Fruit fly (Drosophila melanogaster) whole organism, embryonic: ENCODE results near the gene CG14507.

Source experiments
- Antp ChIP-seq: fragments of 200-800 bp; sonication (Bioruptor generic); optimal IDR thresholded peaks from 3 replicates; lab custom pipeline; 2016; ENCODE audit warnings: missing biosample characterization, missing genetic modification characterization
- Asciz ChIP-seq: fragments of 200-800 bp; sonication (Bioruptor generic); optimal IDR thresholded peaks from 2 replicates; lab custom pipeline; 2017; ENCODE audit warnings: missing biosample characterization, mild to moderate bottlenecking, missing genetic modification characterization, missing genetic modification reagents
- CG11085 ChIP-seq: fragments of 200-800 bp; sonication (Bioruptor generic); IDR thresholded peaks from 2 replicates; pipeline ENCODE4 v1.3.6; 2022; ENCODE audit warnings: missing biosample characterization, missing genetic modification characterization
- CG11560 ChIP-seq: fragments of 200-800 bp; sonication (Bioruptor generic); IDR thresholded peaks from 3 replicates; pipeline ENCODE4 v1.3.6; 2022; ENCODE audit warnings: missing biosample characterization, missing genetic modification characterization
- CG11695 ChIP-seq: fragments of 200-800 bp; sonication (Bioruptor generic); IDR thresholded peaks from 3 replicates; pipeline ENCODE4 v1.3.6; 2022; ENCODE audit warnings: missing biosample characterization, missing genetic modification characterization
- CG12236 ChIP-seq: fragments of 200-800 bp; sonication (Bioruptor generic); optimal IDR thresholded peaks from 2 replicates; lab custom pipeline; 2016; ENCODE audit warnings: missing biosample characterization, missing genetic modification characterization
- CG12299 ChIP-seq: fragments of 200-800 bp; sonication (Bioruptor generic); optimal IDR thresholded peaks from 2 replicates; lab custom pipeline; 2018; ENCODE audit warnings: missing biosample characterization, mild to moderate bottlenecking, missing genetic modification characterization
- CG12659 ChIP-seq: fragments of 200-800 bp; sonication (Bioruptor generic); optimal IDR thresholded peaks from 3 replicates; lab custom pipeline; 2017; ENCODE audit warnings: mild to moderate bottlenecking, missing biosample characterization, missing genetic modification reagents, missing genetic modification characterization
- CG13894 ChIP-seq: fragments of 200-800 bp; sonication (Bioruptor generic); optimal IDR thresholded peaks from 3 replicates; lab custom pipeline; 2018; ENCODE audit warnings: missing biosample characterization, mild to moderate bottlenecking, missing genetic modification characterization, moderate library complexity
- CG15011 ChIP-seq: fragments of 200-800 bp; sonication (Bioruptor generic); optimal IDR thresholded peaks from 3 replicates; lab custom pipeline; 2018; ENCODE audit warnings: missing biosample characterization, mild to moderate bottlenecking, missing genetic modification characterization
- CG16779 ChIP-seq: fragments of 200-800 bp; sonication (Bioruptor generic); IDR thresholded peaks from 2 replicates; pipeline ENCODE4 v1.3.6; 2022; ENCODE audit warnings: missing biosample characterization, missing genetic modification characterization
- CG1832 ChIP-seq: fragments of 200-800 bp; sonication (Bioruptor generic); optimal IDR thresholded peaks from 2 replicates; lab custom pipeline; 2017; ENCODE audit warnings: missing biosample characterization, mild to moderate bottlenecking, missing genetic modification characterization, inconsistent platforms
- CG18476 ChIP-seq: fragments of 200-800 bp; sonication (Bioruptor generic); optimal IDR thresholded peaks from 2 replicates; lab custom pipeline; 2016; ENCODE audit warnings: missing biosample characterization, mild to moderate bottlenecking, missing genetic modification characterization
- CG18764 ChIP-seq: fragments of 200-800 bp; sonication (Bioruptor generic); optimal IDR thresholded peaks from 3 replicates; lab custom pipeline; 2016; ENCODE audit warnings: missing biosample characterization, missing genetic modification characterization
- CG30020 ChIP-seq: fragments of 200-800 bp; optimal IDR thresholded peaks from 2 replicates; lab custom pipeline; 2019; ENCODE audit warnings: missing biosample characterization, mild to moderate bottlenecking, missing genetic modification characterization, moderate library complexity
- CG32532 ChIP-seq: fragments of 200-800 bp; sonication (Bioruptor generic); IDR thresholded peaks from 2 replicates; pipeline ENCODE4 v1.3.6; 2022; ENCODE audit warnings: missing biosample characterization, missing genetic modification characterization
- CG6683 ChIP-seq: fragments of 200-800 bp; sonication (Bioruptor generic); optimal IDR thresholded peaks from 2 replicates; lab custom pipeline; 2017; ENCODE audit warnings: missing biosample characterization, mild to moderate bottlenecking, missing genetic modification characterization, missing genetic modification reagents
- CG6791 ChIP-seq: fragments of 200-800 bp; sonication (Bioruptor generic); IDR thresholded peaks from 3 replicates; pipeline ENCODE4 v1.3.6; 2022; ENCODE audit warnings: missing biosample characterization, missing genetic modification characterization; ENCODE audit not compliant: partially characterized antibody
- CG7271 ChIP-seq: fragments of 200-800 bp; sonication (Bioruptor generic); optimal IDR thresholded peaks from 2 replicates; lab custom pipeline; 2018; ENCODE audit warnings: missing biosample characterization, mild to moderate bottlenecking, missing genetic modification characterization, moderate library complexity
- CG7839 ChIP-seq: fragments of 200-800 bp; sonication (Bioruptor generic); optimal IDR thresholded peaks from 3 replicates; lab custom pipeline; 2018; ENCODE audit warnings: missing biosample characterization, mild to moderate bottlenecking, missing genetic modification characterization, moderate library complexity
- CG7928 ChIP-seq: fragments of 200-800 bp; sonication (Bioruptor generic); optimal IDR thresholded peaks from 2 replicates; lab custom pipeline; 2017; ENCODE audit warnings: missing biosample characterization, mild to moderate bottlenecking, missing genetic modification characterization
- CG9437 ChIP-seq: fragments of 200-800 bp; sonication (Bioruptor generic); optimal IDR thresholded peaks from 2 replicates; lab custom pipeline; 2018; ENCODE audit warnings: missing biosample characterization, mild to moderate bottlenecking, missing genetic modification characterization
- CG9876 ChIP-seq: fragments of 200-800 bp; sonication (Bioruptor generic); optimal IDR thresholded peaks from 2 replicates; lab custom pipeline; 2016; ENCODE audit warnings: missing biosample characterization, missing genetic modification characterization
- Dek ChIP-seq: fragments of 200-800 bp; sonication (Bioruptor generic); optimal IDR thresholded peaks from 3 replicates; lab custom pipeline; 2019; ENCODE audit warnings: missing biosample characterization, mild to moderate bottlenecking, missing genetic modification characterization, moderate library complexity
- Dll ChIP-seq: fragments of 200-800 bp; sonication (Bioruptor generic); IDR thresholded peaks from 4 replicates; pipeline ENCODE4 v1.3.6; 2022; ENCODE audit warnings: missing biosample characterization, missing genetic modification characterization; ENCODE audit not compliant: partially characterized antibody
- Drgx ChIP-seq: fragments of 200-800 bp; sonication (Bioruptor generic); IDR thresholded peaks from 2 replicates; pipeline ENCODE4 v1.3.6; 2022; ENCODE audit warnings: missing biosample characterization, missing genetic modification characterization
- Ets65A ChIP-seq: fragments of 200-800 bp; sonication (Bioruptor generic); peaks from one replicate; lab custom pipeline; 2016; ENCODE audit warnings: missing biosample characterization, missing genetic modification characterization
- Fer3 ChIP-seq: fragments of 200-800 bp; sonication (Bioruptor generic); optimal IDR thresholded peaks from 2 replicates; lab custom pipeline; 2018; ENCODE audit warnings: missing biosample characterization, mild to moderate bottlenecking, missing genetic modification characterization, moderate library complexity
- Hey ChIP-seq: fragments of 200-800 bp; sonication (Bioruptor generic); optimal IDR thresholded peaks from 3 replicates; lab custom pipeline; 2018; ENCODE audit warnings: missing biosample characterization, mild to moderate bottlenecking, missing genetic modification characterization
- Hmx ChIP-seq: fragments of 200-800 bp; sonication (Bioruptor generic); optimal IDR thresholded peaks from 2 replicates; lab custom pipeline; 2016; ENCODE audit warnings: missing biosample characterization, missing genetic modification characterization
- Hr3 ChIP-seq: fragments of 200-800 bp; sonication (Bioruptor generic); optimal IDR thresholded peaks from 3 replicates; lab custom pipeline; 2016; ENCODE audit warnings: missing biosample characterization, missing genetic modification characterization
- MBD-R2 ChIP-seq: fragments of 200-800 bp; sonication (Bioruptor generic); IDR thresholded peaks from 2 replicates; pipeline ENCODE4 v1.3.6; 2022; ENCODE audit warnings: missing biosample characterization, missing genetic modification characterization
- Pdp1 ChIP-seq, 2 experiments: fragments of 200-800 bp; sonication (Bioruptor generic); optimal IDR thresholded peaks; 3 replicates each; lab custom pipeline; 2016; ENCODE audit warnings: missing biosample characterization in 2 of 2, missing genetic modification characterization in 2 of 2, mild to moderate bottlenecking in 1 of 2, moderate library complexity in 1 of 2
- Side ChIP-seq: fragments of 200-800 bp; sonication (Bioruptor generic); optimal IDR thresholded peaks from 2 replicates; lab custom pipeline; 2016; ENCODE audit warnings: missing biosample characterization, missing genetic modification characterization
- Sin3A ChIP-seq: fragments of >200 bp; optimal IDR thresholded peaks from 2 replicates; lab custom pipeline; 2018
- ap ChIP-seq: fragments of 200-800 bp; sonication (Bioruptor generic); IDR thresholded peaks from 2 replicates; pipeline ENCODE4 v1.3.6; 2022; ENCODE audit warnings: missing biosample characterization, missing genetic modification characterization
- ase ChIP-seq: fragments of 200-800 bp; sonication (Bioruptor generic); IDR thresholded peaks from 3 replicates; pipeline ENCODE4 v1.3.6; 2022; ENCODE audit warnings: missing biosample characterization, missing genetic modification characterization
- ash1 ChIP-seq: fragments of 200-800 bp; sonication (Bioruptor generic); optimal IDR thresholded peaks from 2 replicates; lab custom pipeline; 2018; ENCODE audit warnings: missing biosample characterization, mild to moderate bottlenecking, missing genetic modification characterization
- caup ChIP-seq: fragments of 200-800 bp; sonication (Bioruptor generic); optimal IDR thresholded peaks from 3 replicates; lab custom pipeline; 2017; ENCODE audit warnings: missing biosample characterization, mild to moderate bottlenecking, missing genetic modification characterization, moderate library complexity; ENCODE audit not compliant: severe bottlenecking
- dysf ChIP-seq: fragments of 200-800 bp; sonication (Bioruptor generic); IDR thresholded peaks from 3 replicates; pipeline ENCODE4 v1.3.6; 2022; ENCODE audit warnings: missing biosample characterization, missing genetic modification characterization
- fd96Cb ChIP-seq: fragments of 200-800 bp; sonication (Bioruptor generic); optimal IDR thresholded peaks from 2 replicates; lab custom pipeline; 2018; ENCODE audit warnings: missing biosample characterization, mild to moderate bottlenecking, missing genetic modification characterization, moderate library complexity
- gce ChIP-seq: fragments of 200-800 bp; sonication (Bioruptor generic); IDR thresholded peaks from 3 replicates; pipeline ENCODE4 v1.3.6; 2022; ENCODE audit warnings: missing biosample characterization, missing genetic modification characterization
- gsb-n ChIP-seq: fragments of 200-800 bp; sonication (Bioruptor generic); optimal IDR thresholded peaks from 3 replicates; lab custom pipeline; 2018; ENCODE audit warnings: missing biosample characterization, mild to moderate bottlenecking, missing genetic modification characterization
- ind ChIP-seq: fragments of 200-800 bp; sonication (Bioruptor generic); optimal IDR thresholded peaks from 3 replicates; lab custom pipeline; 2016; ENCODE audit warnings: missing biosample characterization, missing genetic modification characterization
- jing ChIP-seq: fragments of 200-800 bp; sonication (Bioruptor generic); optimal IDR thresholded peaks from 2 replicates; lab custom pipeline; 2018; ENCODE audit warnings: missing biosample characterization, mild to moderate bottlenecking, missing genetic modification characterization
- lilli ChIP-seq: fragments of 200-800 bp; sonication (Bioruptor generic); optimal IDR thresholded peaks from 3 replicates; lab custom pipeline; 2016; ENCODE audit warnings: missing biosample characterization, missing genetic modification characterization
- p53 ChIP-seq: fragments of 200-800 bp; sonication (Bioruptor generic); optimal IDR thresholded peaks from 2 replicates; lab custom pipeline; 2016; ENCODE audit warnings: missing biosample characterization, missing genetic modification characterization
- scrt ChIP-seq: fragments of 200-800 bp; sonication (Bioruptor generic); optimal IDR thresholded peaks from 2 replicates; lab custom pipeline; 2018; ENCODE audit warnings: missing biosample characterization, mild to moderate bottlenecking, missing genetic modification characterization, moderate library complexity
- sens ChIP-seq: fragments of 200-800 bp; sonication (Bioruptor generic); peaks from one replicate; lab custom pipeline; 2016; ENCODE audit warnings: missing biosample characterization, missing genetic modification characterization
- shn ChIP-seq: fragments of 200-800 bp; sonication (Bioruptor generic); optimal IDR thresholded peaks from 3 replicates; lab custom pipeline; 2016; ENCODE audit warnings: missing biosample characterization, missing genetic modification characterization
- sisA ChIP-seq: fragments of 200-800 bp; sonication (Bioruptor generic); IDR thresholded peaks from 2 replicates; pipeline ENCODE4 v1.3.6; 2022; ENCODE audit warnings: missing biosample characterization, missing genetic modification characterization
- tna ChIP-seq: fragments of 200-800 bp; sonication (Bioruptor generic); IDR thresholded peaks from 2 replicates; pipeline ENCODE4 v1.3.6; 2022; ENCODE audit warnings: missing biosample characterization, missing genetic modification characterization; ENCODE audit not compliant: partially characterized antibody

Gene CG14507

DNA sequence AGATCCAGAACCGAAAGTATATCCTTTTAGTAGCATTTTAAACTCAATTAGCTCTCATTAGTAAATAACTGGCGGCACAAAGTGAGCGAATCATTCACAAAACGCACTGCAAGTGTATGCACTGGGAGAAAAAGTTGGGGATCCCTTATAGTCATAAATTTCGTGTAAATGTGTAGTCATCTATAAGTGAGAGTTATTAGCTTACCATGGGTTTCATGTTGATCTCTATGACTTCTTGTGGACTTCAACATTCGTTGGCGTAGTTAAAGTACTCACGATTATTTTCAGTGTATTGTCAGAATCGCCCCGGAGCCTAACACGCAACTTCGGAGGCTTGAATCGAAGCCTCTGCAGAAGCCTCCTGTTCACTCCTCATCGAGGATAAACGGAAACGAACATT is 49.5 kb upstream of the CG14507 start (continued):
- TF ChIP-seq Dll (no peak), CG6683 (GFP tag; lab: Kevin White, UChicago) (no peak), sisA (GFP tag; lab: Robert Waterston, UW) (peak; percentile 19; the same call in 1 of the 2 replicates), Hr3 (GFP tag; lab: Kevin White, UChicago) (no peak), CG12659 (GFP tag; lab: Kevin White, UChicago) (no peak), CG12236 (GFP tag; lab: Kevin White, UChicago) (no peak), ap (no peak), scrt (no peak), CG15011 (no peak), Antp (GFP tag; lab: Kevin White, UChicago) (no peak), Asciz (GFP tag; lab: Kevin White, UChicago) (no peak), CG9437 (GFP tag; lab: Kevin White, UChicago) (no peak), lilli (GFP tag; lab: Kevin White, UChicago) (no peak), CG32532 (GFP tag; lab: Robert Waterston, UW) (no peak), fd96Cb (tag; lab: Kevin White, UChicago) (peak; percentile 8), CG18476 (GFP tag; lab: Kevin White, UChicago) (no peak), CG9876 (GFP tag; lab: Kevin White, UChicago) (no peak), MBD-R2 (GFP tag; lab: Robert Waterston, UW) (no peak), ind (GFP tag; lab: Kevin White, UChicago) (no peak), Hmx (GFP tag; lab: Kevin White, UChicago) (no peak), tna (GFP tag; lab: Robert Waterston, UW) (no peak), shn (GFP tag; lab: Kevin White, UChicago) (peak; percentile 11), CG1832 (GFP tag; lab: Kevin White, UChicago) (no peak), CG7271 (no peak), CG18764 (GFP tag; lab: Kevin White, UChicago) (no peak), CG13894 (tag; lab: Kevin White, UChicago) (no peak), Side (no peak), ash1 (GFP tag; lab: Kevin White, UChicago) (no peak), CG11695 (GFP tag; lab: Robert Waterston, UW) (no peak), CG11085 (GFP tag; lab: Robert Waterston, UW) (no peak), jing (GFP tag; lab: Kevin White, UChicago) (no peak), gce (no peak), CG30020 (tag; lab: Kevin White, UChicago) (no peak), ase (GFP tag; lab: Robert Waterston, UW) (no peak), Sin3A (no peak), CG7928 (GFP tag; lab: Kevin White, UChicago) (no peak), sens (GFP tag; lab: Kevin White, UChicago) (peak; percentile 83), gsb-n (tag; lab: Kevin White, UChicago) (no peak), CG11560 (tag; lab: Robert Waterston, UW) (no peak), dysf (GFP tag; lab: Robert Waterston, UW) (no peak), Hey (no peak), CG16779 (GFP tag; lab: Robert Waterston, UW) (no peak), CG6791 (GFP tag; lab: Robert Waterston, UW) (no peak), p53 (GFP tag; lab: Kevin White, UChicago) (no peak), caup (GFP tag; lab: Kevin White, UChicago) (no peak), Dek (tag; lab: Kevin White, UChicago) (no peak), Pdp1 (GFP tag; optimal IDR thresholded peaks at IDR 0.05; lab: Kevin White, UChicago) (peak in 1 of 2 experiments; percentile 13), CG7839 (tag; lab: Kevin White, UChicago) (peak; percentile 34), Drgx (peak; percentile 18; the same call in 1 of the 2 replicates), Fer3 (no peak), CG12299 (tag; lab: Kevin White, UChicago) (no peak), Ets65A (peak; percentile 22)
